Fruit fly (Drosophila melanogaster): ENCODE data around the gene dlp.
A peak's percentile ranks its signal among the peaks of the same experiment; 100 is the strongest.

Gene dlp

DNA sequence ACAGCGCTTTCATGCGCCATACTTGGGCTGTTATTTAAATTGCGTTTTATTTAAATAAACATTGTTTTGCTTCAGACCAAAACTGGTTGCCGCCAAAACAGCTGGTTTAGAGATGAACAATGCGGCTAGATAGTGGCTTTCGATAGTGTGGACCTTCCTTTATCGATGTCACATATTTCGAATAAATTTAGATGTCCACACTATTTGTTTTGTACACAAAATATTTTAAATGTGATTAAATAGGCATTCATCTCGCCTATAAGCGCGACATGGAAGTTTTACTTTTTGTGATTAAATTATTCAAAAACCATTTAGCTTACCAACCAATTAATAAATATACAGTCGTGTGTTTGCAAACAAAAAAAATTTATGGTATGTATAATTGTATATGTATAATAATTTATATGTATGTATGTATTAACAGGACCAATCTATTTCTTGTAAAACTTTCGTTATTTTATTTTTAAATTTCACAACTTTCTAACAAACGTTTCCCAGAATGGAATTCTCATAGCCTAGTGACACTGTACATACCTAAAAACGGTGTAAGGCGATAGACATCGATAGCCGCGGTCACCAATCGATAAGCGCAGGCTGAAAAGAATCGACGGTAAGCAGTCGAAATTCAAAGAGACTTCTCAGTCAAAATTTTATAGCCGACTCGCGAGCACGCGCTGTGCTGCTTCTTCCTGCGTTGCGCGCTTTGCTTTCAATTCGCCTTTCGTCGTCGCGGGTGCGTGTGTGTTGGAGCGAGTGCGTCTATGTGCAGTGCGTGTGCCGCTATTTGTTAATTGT lies at the start of gene dlp, which contains the start of gene RecQ5:
Gene dlp, plus strand, starts transcription at position 638 of the 795 bp plus-strand sequence.
Gene RecQ5, minus strand, starts transcription at position 114 of the 795 bp plus-strand sequence.
- TF ChIP-seq CG17801 (GFP tag; optimal IDR thresholded peaks at IDR 0.05; ENCODE audit: partially characterized antibody), result peak; percentile 38

DNA sequence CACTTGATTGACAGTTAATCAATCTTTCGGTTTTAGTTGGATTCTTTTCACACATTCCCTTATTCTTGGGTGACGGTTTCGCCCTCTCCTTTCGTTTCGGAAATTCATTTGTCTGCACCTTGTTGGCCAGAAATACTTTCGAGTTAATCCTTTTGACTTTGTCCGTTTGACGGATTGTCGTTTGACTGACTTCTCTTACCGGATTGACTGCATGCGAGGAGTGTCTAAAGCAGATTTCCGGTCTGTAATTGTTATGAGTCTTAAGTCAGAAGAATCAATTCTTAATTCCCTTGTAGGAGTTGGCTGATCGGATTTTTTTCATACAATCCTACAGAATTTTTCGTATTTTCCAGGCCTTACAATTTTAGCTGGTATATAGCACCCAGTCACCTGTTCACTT lies 49.7 kb upstream of the dlp start:
- TF ChIP-seq CG17801 (GFP tag; optimal IDR thresholded peaks at IDR 0.05; ENCODE audit: partially characterized antibody), result no peak

DNA sequence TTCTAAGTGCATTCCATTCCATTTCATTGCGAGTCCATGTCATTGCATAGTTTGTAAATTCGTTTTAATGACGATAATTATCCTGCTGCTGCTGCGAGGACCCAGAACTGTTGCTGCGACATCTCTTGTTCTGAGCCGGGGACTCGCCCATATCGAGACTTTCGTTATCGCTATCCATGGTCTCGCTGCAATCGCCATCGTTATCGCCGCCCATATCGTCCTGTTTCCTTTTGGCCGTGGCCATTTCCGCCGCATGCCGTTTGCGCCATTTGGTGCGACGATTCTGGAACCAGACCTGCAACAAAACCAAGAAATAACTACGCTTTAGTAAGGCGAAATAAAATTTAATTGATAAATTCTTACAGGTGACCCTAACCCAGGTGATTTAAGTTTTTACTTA lies 48.6 kb upstream of the dlp start:
- no peak for TF ChIP-seq CG17801 (GFP tag; optimal IDR thresholded peaks at IDR 0.05; ENCODE audit: partially characterized antibody)

DNA sequence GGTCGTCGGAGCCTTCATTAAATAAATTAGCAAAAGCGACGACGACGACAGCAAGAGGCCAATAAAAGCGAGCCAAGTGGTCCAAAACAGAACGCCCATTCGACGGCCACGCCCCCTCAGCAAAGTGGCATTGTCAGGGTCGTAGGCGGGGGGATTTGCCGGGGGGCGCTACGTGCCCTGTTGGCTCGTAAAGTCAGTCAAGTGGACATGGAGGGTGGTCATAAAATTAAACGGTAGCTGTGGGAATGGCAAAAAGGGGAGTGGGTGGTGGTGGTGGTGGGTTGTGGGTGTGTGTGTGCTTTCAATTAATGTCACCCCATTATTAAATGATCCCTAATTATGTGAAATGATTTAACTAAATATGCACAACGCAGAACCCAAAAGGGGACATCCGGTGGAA lies 41.4 kb upstream of the dlp start:
- no peak for TF ChIP-seq CG17801 (GFP tag; optimal IDR thresholded peaks at IDR 0.05; ENCODE audit: partially characterized antibody)

DNA sequence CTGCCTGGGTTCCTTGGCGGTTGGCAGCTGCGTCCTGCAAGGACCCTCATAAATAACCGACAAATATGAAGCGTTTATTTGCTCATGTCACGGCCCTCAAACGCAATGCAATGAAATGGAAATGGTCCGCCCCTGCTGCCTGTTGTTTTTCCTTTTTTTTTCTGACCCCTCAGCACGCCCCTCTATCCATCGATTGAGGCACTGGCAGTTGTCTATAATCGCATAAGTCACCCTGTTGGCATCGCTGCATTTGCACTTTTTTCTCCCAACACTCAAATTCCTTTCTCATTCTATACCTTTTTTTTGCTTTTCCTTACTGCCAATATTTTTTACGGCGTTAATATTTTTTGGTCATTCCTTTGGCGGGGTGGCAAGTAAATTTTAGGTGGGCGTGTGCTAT lies 40.2 kb upstream of the dlp start:
- no peak for TF ChIP-seq CG17801 (GFP tag; optimal IDR thresholded peaks at IDR 0.05; ENCODE audit: partially characterized antibody)

DNA sequence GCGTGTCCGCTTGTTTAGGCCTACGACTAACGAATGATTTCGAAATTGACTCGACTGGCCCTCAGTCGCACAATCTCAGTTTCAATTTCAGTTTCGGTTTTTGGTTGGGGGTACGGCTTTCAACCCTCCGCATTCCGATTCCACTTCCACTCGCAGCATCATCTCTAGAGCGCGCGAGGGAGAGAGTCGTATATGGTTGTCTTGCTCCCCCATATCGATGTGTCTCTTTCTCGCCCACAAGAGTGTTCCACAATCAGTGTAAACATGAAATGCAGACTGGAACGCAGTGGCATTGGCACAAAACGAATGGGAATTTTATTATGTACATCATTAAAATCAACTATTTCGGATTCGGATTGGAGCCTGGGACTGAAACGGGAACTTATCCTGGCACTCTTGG lies 32.9 kb upstream of the dlp start, which contains the start of gene HGTX:
Gene HGTX, minus strand, starts transcription at position 38 of the 400 bp plus-strand sequence.
- no peak for TF ChIP-seq CG17801 (GFP tag; optimal IDR thresholded peaks at IDR 0.05; ENCODE audit: partially characterized antibody)

DNA sequence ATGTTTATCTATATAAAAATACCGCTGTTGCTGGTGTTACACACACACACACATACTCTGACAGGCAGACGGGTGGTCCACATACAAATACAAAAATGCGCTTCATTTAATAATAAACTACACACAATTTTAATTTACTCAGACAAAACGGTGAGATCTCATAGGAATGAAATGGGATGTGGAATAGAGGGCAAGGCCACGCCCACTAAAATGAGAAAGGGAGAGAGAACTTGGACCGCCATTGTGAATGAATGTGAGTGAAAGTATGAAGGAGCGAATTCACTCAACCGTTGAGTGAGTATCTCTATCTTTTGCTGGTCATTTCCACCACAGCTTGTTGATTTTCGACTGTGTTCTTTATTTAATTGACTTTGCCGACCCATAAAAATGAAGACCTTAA lies 31.8 kb upstream of the dlp start:
- no peak for TF ChIP-seq CG17801 (GFP tag; optimal IDR thresholded peaks at IDR 0.05; ENCODE audit: partially characterized antibody)

DNA sequence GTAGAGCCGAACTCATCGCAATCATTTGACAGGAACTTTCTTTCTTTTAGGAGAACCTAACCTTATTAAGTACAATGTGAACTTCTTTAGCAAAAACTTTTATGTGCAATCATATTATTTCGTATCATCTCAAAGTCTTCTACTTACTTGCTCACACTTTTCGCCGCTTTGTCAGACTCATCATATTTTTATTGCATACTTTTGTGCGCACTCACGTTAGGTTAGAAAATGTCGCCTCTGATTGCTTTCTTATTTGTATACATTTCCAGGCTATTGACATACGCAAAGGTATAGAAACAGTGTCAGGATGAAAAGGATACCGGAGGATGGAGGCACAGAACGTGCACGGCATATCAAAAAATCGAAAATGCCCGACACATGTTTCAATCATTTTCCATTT lies 29.2 kb upstream of the dlp start:
- TF ChIP-seq CG17801 (GFP tag; optimal IDR thresholded peaks at IDR 0.05; ENCODE audit: partially characterized antibody), result no peak

DNA sequence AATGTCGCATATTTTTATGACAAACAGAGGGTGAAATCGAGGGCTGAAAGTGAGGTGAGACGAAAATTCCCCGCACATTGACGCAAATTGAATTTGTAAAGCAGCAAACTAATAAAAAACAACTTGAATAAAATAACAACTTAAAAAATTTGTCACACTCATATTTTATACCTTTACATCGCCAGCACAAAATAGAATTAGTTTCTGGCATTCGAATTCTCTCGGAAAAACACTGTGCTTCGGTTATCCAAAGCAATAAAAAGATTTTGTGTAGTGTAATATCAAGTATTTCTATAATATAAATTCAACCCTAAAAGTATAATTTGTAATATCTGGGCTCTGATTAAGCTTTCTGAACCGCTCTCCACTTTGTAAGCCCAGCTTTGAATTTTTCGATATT lies 27.1 kb upstream of the dlp start:
- no peak for TF ChIP-seq CG17801 (GFP tag; optimal IDR thresholded peaks at IDR 0.05; ENCODE audit: partially characterized antibody)

DNA sequence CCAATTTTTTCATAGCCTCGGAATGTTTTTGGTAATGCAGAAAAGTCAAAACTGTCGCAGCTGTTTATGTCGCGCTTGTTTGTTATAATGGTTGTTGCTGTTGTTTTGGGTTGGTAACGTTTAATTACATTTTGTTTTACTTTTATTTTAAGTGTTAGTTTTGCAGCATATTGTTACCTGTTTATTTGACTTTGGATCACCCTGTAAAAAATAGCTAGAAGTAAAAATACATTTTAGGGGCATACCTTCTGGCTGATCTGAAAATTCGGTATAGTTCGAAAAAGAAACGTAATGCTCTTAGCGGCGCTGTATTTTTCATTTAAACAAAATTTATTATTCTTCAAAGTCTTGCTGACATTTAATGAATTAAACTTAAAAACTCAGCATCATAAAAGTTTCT lies 24.8 kb upstream of the dlp start:
- TF ChIP-seq CG17801 (GFP tag; optimal IDR thresholded peaks at IDR 0.05; ENCODE audit: partially characterized antibody), result no peak

DNA sequence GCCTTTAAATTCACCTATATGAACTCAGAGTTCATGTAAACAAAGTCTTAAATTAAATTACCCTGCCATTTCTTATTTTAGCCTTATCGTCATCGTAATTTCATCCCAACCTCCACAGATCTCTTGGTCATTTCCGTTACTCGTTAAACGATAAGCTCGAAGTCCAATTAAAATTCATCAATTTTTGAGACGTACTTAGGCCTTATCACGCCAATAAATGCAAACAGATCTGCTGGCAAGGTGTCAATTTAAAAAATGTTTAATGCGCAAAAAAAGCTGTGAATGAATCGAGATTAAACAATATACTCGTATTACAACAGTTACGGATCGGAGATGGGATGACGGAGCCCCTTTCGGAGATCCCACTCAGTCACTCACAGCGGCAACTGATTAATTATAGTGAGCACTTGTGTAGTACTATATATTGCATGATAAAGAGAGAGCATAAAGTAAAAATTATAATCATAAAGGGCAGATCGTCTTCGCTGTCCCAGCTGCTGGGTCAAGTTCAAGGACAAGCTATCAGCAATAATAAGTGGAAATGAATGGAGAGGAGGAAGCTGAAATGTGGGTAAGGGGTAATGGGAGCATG lies 23.2 kb upstream of the dlp start:
- no peak for TF ChIP-seq CG17801 (GFP tag; optimal IDR thresholded peaks at IDR 0.05; ENCODE audit: partially characterized antibody)

DNA sequence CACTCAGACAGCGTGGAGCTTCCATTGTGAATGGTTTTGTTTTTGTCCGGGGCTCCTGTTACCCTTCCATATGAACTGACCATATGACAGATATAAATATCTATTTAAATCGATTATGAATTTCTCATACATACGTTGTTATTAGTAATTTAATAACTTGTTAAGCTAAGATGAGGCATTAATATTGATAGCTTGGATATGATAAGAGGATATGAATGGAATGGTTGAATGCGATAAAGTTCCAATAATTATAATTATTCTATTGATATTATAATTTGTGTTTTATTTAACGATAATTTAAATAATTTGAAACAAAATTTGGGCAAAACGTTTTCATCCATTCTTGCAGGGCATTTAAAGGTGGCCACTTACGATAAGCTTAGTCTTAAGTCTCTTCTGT lies 21.9 kb upstream of the dlp start:
- no peak for TF ChIP-seq CG17801 (GFP tag; optimal IDR thresholded peaks at IDR 0.05; ENCODE audit: partially characterized antibody)

DNA sequence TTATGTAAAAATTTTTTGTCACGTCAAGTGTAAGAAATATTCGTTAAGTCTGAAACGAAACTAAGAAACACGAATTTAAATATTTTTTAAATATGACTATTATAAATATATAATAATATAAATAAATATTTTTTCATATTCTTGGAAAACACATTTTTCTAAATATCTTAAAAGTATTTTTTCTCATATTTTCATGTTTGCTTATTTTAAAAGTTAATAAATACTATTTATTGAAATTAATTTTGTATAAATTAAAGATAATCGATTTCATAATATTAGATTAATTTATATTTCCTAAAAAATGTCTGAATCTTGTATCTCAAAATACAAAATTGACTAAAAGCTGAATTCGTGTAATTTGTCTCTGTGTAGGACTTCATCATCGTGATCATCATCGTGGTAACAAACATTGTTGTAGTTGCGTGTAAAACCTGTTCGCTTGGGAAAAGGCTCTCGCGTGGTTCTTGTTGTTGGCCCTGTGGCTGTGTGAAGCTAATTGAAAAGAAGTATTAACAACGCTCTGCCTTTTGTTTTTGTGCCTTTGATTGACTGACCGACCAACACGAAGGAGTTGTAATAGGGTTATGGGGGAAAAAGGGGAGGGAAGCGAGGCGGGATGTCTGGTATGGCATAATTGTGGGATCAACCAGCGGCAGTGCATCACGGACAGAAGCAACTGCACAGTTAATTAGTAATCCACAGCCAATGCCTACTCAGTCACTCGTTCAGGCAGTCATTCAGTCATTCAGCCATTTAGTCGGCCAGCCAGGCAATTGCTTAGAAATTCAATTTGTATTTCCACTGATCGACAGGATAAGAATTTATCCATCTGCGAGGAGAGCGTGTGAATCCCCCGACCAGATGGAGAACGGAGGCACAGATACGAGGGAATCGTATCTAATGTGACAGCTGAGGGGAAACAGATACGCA lies 20.7 kb upstream of the dlp start:
- no peak for TF ChIP-seq CG17801 (GFP tag; optimal IDR thresholded peaks at IDR 0.05; ENCODE audit: partially characterized antibody)

DNA sequence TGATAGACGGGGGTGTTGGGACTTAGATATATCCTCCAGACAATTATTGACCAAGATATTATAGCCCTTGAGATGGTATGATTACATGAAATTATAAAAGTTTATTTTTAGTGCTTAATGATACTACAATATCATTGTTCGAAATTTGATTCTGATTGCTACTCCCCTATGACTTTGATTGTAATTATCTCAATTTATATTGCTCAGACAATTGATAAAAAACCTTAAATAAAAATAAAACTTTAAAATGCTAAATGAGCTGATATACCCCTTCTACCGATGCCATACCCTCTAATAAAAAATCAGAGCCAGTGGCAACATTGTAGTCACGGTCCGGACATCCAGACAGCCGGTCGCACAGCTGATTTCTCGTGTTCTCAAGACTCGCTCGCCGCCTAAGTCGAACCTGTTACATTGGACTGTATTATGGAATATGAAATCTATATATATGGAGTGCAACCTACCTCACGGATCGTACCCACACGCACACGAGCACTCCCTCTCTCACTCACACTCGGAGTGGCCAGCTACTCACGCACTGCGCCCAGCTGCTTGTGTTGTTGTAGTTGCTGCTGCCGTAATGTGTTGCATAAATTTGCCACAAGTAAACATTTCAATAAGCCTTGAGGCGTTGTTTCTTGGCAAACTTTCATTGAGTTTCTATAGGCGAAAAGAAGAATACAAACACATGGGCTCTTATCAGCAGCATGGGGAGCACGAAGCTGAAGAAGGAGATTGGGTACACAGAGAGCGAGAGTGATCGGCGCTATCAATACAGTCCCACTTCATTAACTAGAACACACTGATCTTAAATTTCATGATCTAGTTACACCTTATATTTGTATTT lies 19.2 kb upstream of the dlp start:
- TF ChIP-seq CG17801 (GFP tag; optimal IDR thresholded peaks at IDR 0.05; ENCODE audit: partially characterized antibody), result no peak

Measured in ovary, adult (tissue).